Fruit fly (Drosophila melanogaster): ENCODE measurements around the gene tfc.
A peak's percentile ranks its signal among the peaks of the same experiment; 100 is the strongest.

Gene tfc

DNA sequence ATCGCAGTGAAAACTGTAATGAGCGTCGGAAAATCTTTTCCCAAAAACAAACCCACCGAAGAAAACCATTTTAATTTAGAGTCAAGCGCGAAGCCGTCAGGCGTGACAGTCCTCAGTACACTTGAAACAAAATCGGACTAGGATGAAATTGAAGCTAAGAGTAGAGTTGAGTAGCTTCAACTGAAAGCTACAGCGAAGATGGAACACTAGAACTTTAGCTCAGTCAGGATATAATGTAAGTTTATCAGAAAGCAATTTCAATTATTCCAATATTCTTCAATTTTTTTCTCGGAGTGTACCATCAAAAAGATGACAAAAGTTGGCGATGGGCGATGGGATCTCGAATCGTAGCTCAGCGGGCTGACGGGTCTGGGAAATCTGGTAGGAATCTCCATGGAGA, 39.8 kb upstream of the tfc start (continued):
- TF ChIP-seq CG15696 (tag; optimal IDR thresholded peaks at IDR 0.05) (peak; percentile 48), CG1603 (tag; optimal IDR thresholded peaks at IDR 0.05) (peak; percentile 73), CG18476 (GFP tag; optimal IDR thresholded peaks at IDR 0.05) (peak; percentile 18), Rfx (GFP tag; IDR thresholded peaks at IDR 0.05) (0 out of 2 replicates have a peak, but pooled peaks have one; percentile 12), PHDP (tag; optimal IDR thresholded peaks at IDR 0.05) (peak; percentile 35), CG17359 (tag; optimal IDR thresholded peaks at IDR 0.05) (peak; percentile 62), dysf (GFP tag; IDR thresholded peaks at IDR 0.05) (no peak), ind (GFP tag; optimal IDR thresholded peaks at IDR 0.05) (peak; percentile 49), CG4424 (GFP tag; optimal IDR thresholded peaks at IDR 0.05) (peak; percentile 28), CG17186 (GFP tag; optimal IDR thresholded peaks at IDR 0.05) (peak; percentile 1), CG5245 (GFP tag; optimal IDR thresholded peaks at IDR 0.05) (peak; percentile 55), CG42726 (GFP tag; IDR thresholded peaks at IDR 0.05; ENCODE audit: partially characterized antibody) (no peak), zfh2 (GFP tag; optimal IDR thresholded peaks at IDR 0.05) (peak; percentile 12), chn (GFP tag; optimal IDR thresholded peaks at IDR 0.05) (peak; percentile 15), CG3407 (GFP tag; optimal IDR thresholded peaks at IDR 0.05) (peak; percentile 17), grau (tag; optimal IDR thresholded peaks at IDR 0.05) (peak; percentile 44), CG9727 (GFP tag; optimal IDR thresholded peaks at IDR 0.05) (peak; percentile 9), Aef1 (GFP tag; IDR thresholded peaks at IDR 0.05) (0 out of 3 replicates have a peak, but pooled peaks have one; percentile 25), MESR4 (GFP tag; optimal IDR thresholded peaks at IDR 0.05) (no peak), CG12071 (GFP tag; optimal IDR thresholded peaks at IDR 0.05) (peak; percentile 4), jumu (GFP tag; optimal IDR thresholded peaks at IDR 0.05) (peak; percentile 32), NfI (GFP tag; optimal IDR thresholded peaks at IDR 0.05) (peak; percentile 13), CG6254 (GFP tag; optimal IDR thresholded peaks at IDR 0.05) (peak; percentile 50)

DNA sequence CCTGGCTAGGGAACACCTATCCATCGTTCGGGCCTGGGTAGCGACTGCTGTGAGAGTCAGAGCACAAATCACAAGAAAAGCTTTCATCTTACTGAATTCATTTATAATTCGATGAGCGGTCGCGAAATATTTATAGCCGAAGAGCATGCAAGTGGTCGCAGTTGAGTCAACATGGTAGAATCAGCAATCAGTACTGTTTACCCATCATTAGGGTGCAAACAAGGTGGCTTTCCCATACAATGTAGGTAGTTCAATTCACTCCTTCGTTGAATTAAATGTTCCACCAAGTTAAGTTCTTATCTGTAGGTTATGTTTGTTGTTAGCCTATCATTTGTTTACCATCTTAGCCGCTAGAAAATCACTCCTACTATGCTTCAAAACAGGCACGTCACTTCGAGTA, 37.7 kb upstream of the tfc start, which contains the start of gene LysP:
LysP (minus strand) TSS at position 101 of the 400 bp plus-strand sequence.
- TF ChIP-seq tin (GFP tag; optimal IDR thresholded peaks at IDR 0.05): no peak
- peak; percentile 15 for TF ChIP-seq exex (tag; optimal IDR thresholded peaks at IDR 0.05)
- TF ChIP-seq grn (GFP tag; optimal IDR thresholded peaks at IDR 0.05): peak; percentile 43
- TF ChIP-seq sisA (GFP tag; IDR thresholded peaks at IDR 0.05): no peak

DNA sequence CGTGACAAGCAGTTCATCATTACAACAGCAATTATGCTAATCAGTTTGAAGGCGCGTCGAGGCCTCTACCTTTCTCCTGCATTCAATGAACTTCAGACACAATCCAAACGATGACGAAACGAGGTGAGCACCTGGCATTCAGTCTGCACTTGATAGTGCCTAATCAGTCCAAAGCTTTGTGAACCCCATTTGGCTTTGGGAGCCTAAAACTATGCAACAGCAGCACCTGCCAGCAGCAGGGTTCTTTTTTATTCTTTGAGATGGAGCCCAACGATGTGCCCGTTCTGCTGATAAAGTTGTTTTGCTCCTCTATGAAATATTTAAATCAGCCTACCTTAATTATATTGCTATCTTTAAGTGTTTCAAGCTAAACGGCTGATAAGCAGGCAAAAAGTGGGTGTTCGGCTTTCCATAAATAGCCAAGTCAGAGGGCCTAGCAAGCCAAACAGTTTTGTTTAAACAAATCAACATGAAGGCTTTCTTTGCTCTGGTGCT, 28.9 kb upstream of the tfc start, which contains the start of gene LysS:
LysS (plus strand) TSS at position 445 of the 495 bp plus-strand sequence.
- peak; percentile 23 for TF ChIP-seq grn (GFP tag; optimal IDR thresholded peaks at IDR 0.05)
- TF ChIP-seq oc (tag; optimal IDR thresholded peaks at IDR 0.05): no peak
- TF ChIP-seq exex (tag; optimal IDR thresholded peaks at IDR 0.05): peak; percentile 58
- no peak for TF ChIP-seq CG31365 (tag; optimal IDR thresholded peaks at IDR 0.05)
- peak; percentile 3 for TF ChIP-seq CG18011 (GFP tag; optimal IDR thresholded peaks at IDR 0.05)
- no peak for TF ChIP-seq CG2875 (GFP tag; optimal IDR thresholded peaks at IDR 0.05)
- TF ChIP-seq CG2199 (GFP tag; IDR thresholded peaks at IDR 0.05): 0 out of 3 replicates have a peak, but pooled peaks have one; percentile 36

DNA sequence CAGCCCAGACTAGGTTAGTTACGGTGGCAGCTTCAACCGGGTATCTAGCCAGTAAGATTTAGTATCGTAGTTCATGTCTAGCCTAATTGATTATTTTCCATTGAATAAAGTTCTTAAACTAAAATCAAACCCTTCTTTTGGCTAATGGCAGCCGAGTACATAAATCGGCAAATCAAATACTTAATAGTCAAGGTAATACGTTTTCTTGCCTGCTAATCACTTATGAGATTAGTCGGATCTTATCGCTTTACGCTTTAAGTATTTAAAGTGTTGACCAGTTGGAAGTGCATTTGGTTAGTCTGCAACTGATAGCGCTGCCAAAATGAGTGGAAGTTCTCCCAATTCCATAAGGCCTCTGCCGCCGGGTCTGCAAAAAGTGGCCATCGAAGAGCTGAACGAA, 23.7 kb upstream of the tfc start, which contains the start of gene CG33965:
CG33965 (plus strand) TSS at position 301 of the 400 bp plus-strand sequence.
- TF ChIP-seq CG14860 (GFP tag; IDR thresholded peaks at IDR 0.05; ENCODE audit: partially characterized antibody): no peak
- no peak for TF ChIP-seq CG4282 (GFP tag; optimal IDR thresholded peaks at IDR 0.05)
- TF ChIP-seq pb (GFP tag; optimal IDR thresholded peaks at IDR 0.05): no peak
- peak; percentile 65 for TF ChIP-seq exex (tag; optimal IDR thresholded peaks at IDR 0.05)
- TF ChIP-seq crol (GFP tag; IDR thresholded peaks at IDR 0.05): no peak
- TF ChIP-seq CG2875 (GFP tag; optimal IDR thresholded peaks at IDR 0.05): no peak

Measured in whole organism, embryonic.